Worm (Caenorhabditis elegans) whole organism, early embryonic: ENCODE measurements around the gene F16F9.1.
"Not testable (repeated sequence)": the region's sequence is repeated elsewhere in the genome, so short reads cannot be mapped to it uniquely, and the experiment has no call there.

Experiments
- B0310.2 ChIP-seq: sonication (generic microtip); optimal IDR thresholded peaks from 2 replicates; lab custom pipeline; 2016; ENCODE audit warnings: mild to moderate bottlenecking, missing genetic modification characterization, missing compliant biosample characterization
- F13C5.2 ChIP-seq: sonication (generic microtip); optimal IDR thresholded peaks from 2 replicates; lab custom pipeline; 2017; ENCODE audit warnings: mild to moderate bottlenecking, missing genetic modification characterization, inconsistent platforms, missing compliant biosample characterization
- aly-1 ChIP-seq: sonication (generic microtip); optimal IDR thresholded peaks from 2 replicates; lab custom pipeline; 2016; ENCODE audit warnings: missing genetic modification characterization, missing compliant biosample characterization
- ama-1 ChIP-seq: fragments of 150-350 bp; optimal IDR thresholded peaks from 2 replicates; lab custom pipeline; 2014
- ceh-13 ChIP-seq: fragments of 200-800 bp; sonication (Bioruptor generic); optimal IDR thresholded peaks from 2 replicates; lab custom pipeline; 2018; ENCODE audit warnings: mild to moderate bottlenecking, missing genetic modification characterization, missing compliant biosample characterization
- ceh-36 ChIP-seq: sonication (generic microtip); optimal IDR thresholded peaks from 2 replicates; lab custom pipeline; 2016; ENCODE audit warnings: missing genetic modification characterization, inconsistent platforms, missing compliant biosample characterization
- ets-7 ChIP-seq: sonication (generic microtip); optimal IDR thresholded peaks from 2 replicates; lab custom pipeline; 2016; ENCODE audit warnings: missing genotype, missing genetic modification characterization, missing compliant biosample characterization
- flt-1 ChIP-seq: fragments of 200-800 bp; sonication (Bioruptor generic); IDR thresholded peaks from 2 replicates; pipeline ENCODE4 v1.3.6; 2022; ENCODE audit warnings: missing genetic modification characterization, missing compliant biosample characterization
- hmbx-1 ChIP-seq: sonication (generic microtip); optimal IDR thresholded peaks from 2 replicates; lab custom pipeline; 2016; ENCODE audit warnings: mild to moderate bottlenecking, missing genetic modification characterization, missing compliant biosample characterization
- hmg-4 ChIP-seq: fragments of 200-800 bp; sonication (Bioruptor generic); optimal IDR thresholded peaks from 2 replicates; lab custom pipeline; 2018; ENCODE audit warnings: mild to moderate bottlenecking, missing genetic modification characterization, missing compliant biosample characterization
- hnd-1 ChIP-seq: sonication (generic microtip); optimal IDR thresholded peaks from 2 replicates; lab custom pipeline; 2016; ENCODE audit warnings: missing genetic modification characterization, missing compliant biosample characterization
- pes-1 ChIP-seq: fragments of 200-800 bp; sonication (Bioruptor generic); IDR thresholded peaks from 2 replicates; pipeline ENCODE4 v1.3.6; 2022; ENCODE audit warnings: missing genetic modification reagents, missing genetic modification characterization, missing compliant biosample characterization
- scrt-1 ChIP-seq: fragments of 200-800 bp; sonication (Bioruptor generic); IDR thresholded peaks from 2 replicates; pipeline ENCODE4 v1.3.6; 2022; ENCODE audit warnings: missing genetic modification characterization, missing compliant biosample characterization
- sea-1 ChIP-seq: fragments of 200-800 bp; sonication (Bioruptor generic); conservative IDR thresholded peaks from 2 replicates; pipeline ENCODE4 v1.3.6; 2022; ENCODE audit warnings: missing genetic modification characterization, missing compliant biosample characterization
- tbx-11 ChIP-seq: fragments of 200-800 bp; sonication (Bioruptor generic); IDR thresholded peaks from 2 replicates; pipeline ENCODE4 v1.3.6; 2022; ENCODE audit warnings: missing genetic modification characterization, missing compliant biosample characterization
- tbx-37 ChIP-seq: fragments of 200-800 bp; sonication (Bioruptor generic); conservative IDR thresholded peaks from 2 replicates; pipeline ENCODE4 v1.3.6; 2022; ENCODE audit warnings: missing genetic modification reagents, missing genetic modification characterization, missing compliant biosample characterization
- tra-4 ChIP-seq: sonication (generic microtip); optimal IDR thresholded peaks from 2 replicates; lab custom pipeline; 2017; ENCODE audit warnings: missing genetic modification characterization, missing compliant biosample characterization

Gene F16F9.1

DNA sequence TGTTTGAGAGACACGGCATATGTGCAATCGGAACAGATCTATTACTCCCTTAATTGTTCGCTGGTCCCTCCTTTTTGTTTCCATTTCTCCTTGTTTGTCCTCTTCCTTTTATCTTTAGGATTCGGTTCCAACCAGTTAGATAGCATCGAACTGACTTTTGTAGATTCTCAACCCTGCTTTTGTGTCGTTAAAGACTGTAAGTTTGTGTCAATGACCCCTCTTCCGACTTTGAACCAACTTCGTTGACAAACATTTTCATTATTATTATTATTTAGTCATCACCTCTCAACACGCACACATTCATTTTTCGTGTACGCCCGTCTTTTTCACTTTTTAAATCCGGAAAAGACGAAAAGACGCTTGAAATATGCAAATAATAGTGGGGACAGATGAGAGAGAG lies at the start of gene F16F9.1:
Gene F16F9.1 (plus strand): TSS at position 301 of the 400 bp plus-strand sequence.
- TF ChIP-seq flt-1 (no peak), ama-1 (lab: Kevin White, UChicago) (no peak), sea-1 (no peak), ceh-36 (tag; lab: Kevin White, UChicago) (no peak), hnd-1 (no peak), pes-1 (GFP tag; lab: Robert Waterston, UW) (no peak), ceh-13 (GFP tag; lab: Kevin White, UChicago) (no peak), F13C5.2 (tag; lab: Kevin White, UChicago) (no peak), scrt-1 (no peak), B0310.2 (tag; lab: Kevin White, UChicago) (no peak), aly-1 (tag; lab: Kevin White, UChicago) (no peak), ets-7 (no peak)

DNA sequence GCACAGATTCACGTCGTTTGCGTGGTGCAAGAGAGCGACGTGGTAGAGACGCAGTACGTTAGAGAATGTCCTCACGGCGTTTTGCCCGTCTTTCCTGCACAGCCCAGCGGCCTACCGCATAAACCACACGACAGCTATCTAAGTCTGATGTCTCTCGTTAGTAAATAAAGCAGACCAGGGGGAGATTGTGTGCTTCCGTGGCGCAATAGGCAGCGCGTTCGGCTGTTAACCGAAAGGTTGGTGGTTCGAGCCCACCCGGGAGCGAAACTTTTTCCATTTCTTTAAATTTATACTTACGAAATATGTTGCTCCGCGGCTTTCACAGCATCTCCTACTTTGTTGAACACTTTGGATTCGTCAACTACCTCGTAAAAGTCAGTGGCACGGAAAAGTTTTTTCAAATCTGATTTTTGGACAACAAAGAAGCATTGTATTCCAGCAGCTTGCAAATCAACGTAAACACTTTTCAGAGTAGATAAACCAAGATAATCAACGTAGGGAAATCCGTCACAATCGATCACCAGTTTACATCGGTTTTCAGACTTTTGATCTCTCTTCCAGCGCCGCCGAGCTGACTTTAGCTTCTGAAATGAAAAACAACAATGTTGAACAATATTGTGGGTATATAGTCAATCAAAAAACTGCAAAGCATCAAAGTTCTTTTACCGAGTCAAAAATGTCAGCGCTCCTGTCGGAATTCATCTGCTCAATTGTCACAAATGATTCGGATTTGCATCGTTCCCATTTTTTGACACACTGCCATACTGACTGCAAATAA lies 41.7 kb upstream of the F16F9.1 start:
- TF ChIP-seq tra-4 (tag; lab: Kevin White, UChicago) (peak; percentile 85), ceh-13 (GFP tag; lab: Kevin White, UChicago) (peak; percentile 90), F13C5.2 (tag; lab: Kevin White, UChicago) (peak; percentile 98), scrt-1 (peak; percentile 98), ama-1 (lab: Kevin White, UChicago) (no peak), aly-1 (tag; lab: Kevin White, UChicago) (peak; percentile 98), hmg-4 (GFP tag; lab: Kevin White, UChicago) (peak; percentile 99), hmbx-1 (peak; percentile 87), flt-1 (peak; percentile 97), pes-1 (GFP tag; lab: Robert Waterston, UW) (peak; percentile 97), ets-7 (peak; percentile 93), B0310.2 (tag; lab: Kevin White, UChicago) (peak; percentile 97), hnd-1 (peak; percentile 88), ceh-36 (tag; lab: Kevin White, UChicago) (peak; percentile 91), tbx-37 (GFP tag; lab: Robert Waterston, UW) (peak; percentile 97), sea-1 (peak; percentile 99), tbx-11 (GFP tag; lab: Robert Waterston, UW) (peak; percentile 96)

DNA sequence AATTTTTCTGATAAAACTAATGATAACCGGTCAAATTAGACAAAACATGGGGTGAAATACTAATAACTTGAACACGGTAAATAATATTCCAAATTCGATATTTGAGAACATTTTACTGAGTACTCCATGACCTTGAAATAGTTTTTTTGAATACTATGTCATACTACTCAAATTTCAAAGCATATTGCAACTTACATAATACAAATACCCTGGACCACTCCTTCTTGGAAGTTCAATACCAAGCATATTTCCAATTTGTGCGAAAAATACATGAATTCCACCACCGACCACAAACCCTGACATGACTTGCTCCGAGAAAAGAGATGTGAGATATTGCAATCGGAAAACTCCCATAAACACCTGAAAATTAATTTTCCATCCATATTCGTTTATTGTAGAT lies 39.4 kb upstream of the F16F9.1 start:
- TF ChIP-seq tra-4 (tag; lab: Kevin White, UChicago) (no peak), B0310.2 (tag; lab: Kevin White, UChicago) (no peak), pes-1 (GFP tag; lab: Robert Waterston, UW) (no peak), aly-1 (tag; lab: Kevin White, UChicago) (no peak), ceh-13 (GFP tag; lab: Kevin White, UChicago) (no peak), hmbx-1 (no peak), scrt-1 (no peak)

DNA sequence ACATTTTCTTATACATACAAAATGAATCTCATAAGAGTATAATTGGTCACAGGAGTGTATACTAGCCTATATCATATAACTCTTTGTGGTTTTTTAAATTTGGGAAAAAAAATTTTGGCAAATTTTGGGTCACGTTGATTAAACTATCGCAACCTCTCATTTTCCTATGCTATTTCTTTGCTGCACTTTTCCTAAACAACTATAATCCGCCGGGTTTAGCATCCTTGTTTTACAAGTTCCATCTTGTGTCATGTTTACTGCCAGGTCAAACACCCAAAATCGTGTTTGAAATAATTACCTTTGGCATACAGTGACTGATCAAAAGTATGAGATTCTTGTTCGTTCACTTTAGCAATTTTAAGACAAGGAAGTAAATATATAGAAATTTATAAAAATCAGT lies 37.9 kb upstream of the F16F9.1 start, which contains the start of gene sulp-3:
Gene sulp-3 (minus strand): TSS at position 101 of the 400 bp plus-strand sequence.
- TF ChIP-seq hmg-4 (GFP tag; lab: Kevin White, UChicago) (no peak), tbx-11 (GFP tag; lab: Robert Waterston, UW) (no peak), F13C5.2 (tag; lab: Kevin White, UChicago) (no peak)

DNA sequence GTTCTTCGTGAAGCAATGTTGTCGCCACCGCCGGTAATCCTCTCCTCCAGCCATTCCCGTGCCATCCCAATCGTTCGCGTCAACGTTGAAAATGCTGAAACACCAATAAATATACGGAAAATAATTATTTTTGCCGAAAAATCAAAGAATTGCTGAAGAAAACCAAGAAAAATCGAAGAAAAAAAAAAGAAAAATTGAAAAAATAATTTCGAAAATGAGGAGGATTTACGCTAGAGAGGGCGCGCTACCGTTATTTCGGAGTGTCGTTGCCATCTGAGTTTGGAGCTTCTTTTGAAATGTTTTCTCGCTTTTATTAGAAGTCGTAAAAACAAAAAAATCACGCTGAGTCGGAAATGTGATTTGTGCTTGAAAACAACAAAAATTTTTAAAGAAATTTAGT lies 35.5 kb upstream of the F16F9.1 start, which contains the start of gene F08F1.9:
Gene F08F1.9 (minus strand): TSS at position 101 of the 400 bp plus-strand sequence.
- TF ChIP-seq tbx-11 (GFP tag; lab: Robert Waterston, UW); tra-4 (tag; lab: Kevin White, UChicago); ama-1 (lab: Kevin White, UChicago): not testable (repeated sequence)

DNA sequence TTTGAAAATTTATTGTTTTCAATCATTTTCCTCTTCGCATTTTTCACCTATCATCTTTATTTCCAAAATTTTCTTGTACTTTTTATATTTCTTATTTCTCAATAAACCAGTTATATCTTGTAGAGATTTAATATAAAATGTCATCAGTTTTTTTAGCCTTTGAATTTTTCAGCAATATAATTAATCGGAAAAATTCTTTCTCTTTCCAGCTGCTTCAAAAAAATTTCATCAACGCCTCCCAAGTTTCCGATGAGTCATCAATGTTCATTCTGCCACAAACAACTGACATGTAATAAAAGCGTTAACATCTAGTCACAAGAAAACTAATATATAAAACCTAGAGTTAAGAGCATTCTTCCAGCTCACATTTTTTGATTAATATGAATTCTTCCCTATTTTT lies 33.1 kb upstream of the F16F9.1 start, which contains the start of gene F08F1.4:
Gene F08F1.4 (plus strand): TSS at position 301 of the 400 bp plus-strand sequence.
- no peak for TF ChIP-seq tra-4 (tag; lab: Kevin White, UChicago)
- no peak for TF ChIP-seq flt-1
- no peak for TF ChIP-seq tbx-11 (GFP tag; lab: Robert Waterston, UW)
- TF ChIP-seq hmbx-1, result no peak
- TF ChIP-seq sea-1, result no peak
- no peak for TF ChIP-seq ceh-36 (tag; lab: Kevin White, UChicago)
- TF ChIP-seq hmg-4 (GFP tag; lab: Kevin White, UChicago), result no peak
- TF ChIP-seq scrt-1, result no peak
- TF ChIP-seq aly-1 (tag; lab: Kevin White, UChicago), result no peak
- no peak for TF ChIP-seq hnd-1
- no peak for TF ChIP-seq F13C5.2 (tag; lab: Kevin White, UChicago)
- no peak for TF ChIP-seq pes-1 (GFP tag; lab: Robert Waterston, UW)
- no peak for TF ChIP-seq ets-7
- no peak for TF ChIP-seq B0310.2 (tag; lab: Kevin White, UChicago)
- no peak for TF ChIP-seq ceh-13 (GFP tag; lab: Kevin White, UChicago)
- TF ChIP-seq tbx-37 (GFP tag; lab: Robert Waterston, UW), result no peak

DNA sequence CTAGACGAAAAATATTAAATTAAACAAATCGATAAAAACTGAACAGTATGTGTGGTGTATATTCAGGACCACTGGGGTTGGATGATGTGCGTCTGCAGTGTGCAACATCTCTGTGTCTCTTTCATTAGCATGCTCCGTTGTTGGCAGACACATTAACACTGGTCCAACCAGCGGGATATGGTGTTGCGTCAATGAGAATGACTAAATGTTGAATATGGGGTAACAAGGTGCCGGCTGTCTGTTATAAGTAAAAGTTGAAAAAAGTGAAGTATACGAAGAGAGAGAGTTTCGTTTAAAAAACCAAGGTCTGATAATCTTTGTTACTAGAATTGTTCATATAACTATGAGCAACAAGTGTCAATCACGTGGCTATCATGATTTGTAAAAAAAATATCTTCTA lies 29.4 kb upstream of the F16F9.1 start, which contains the start of gene ced-8:
Gene ced-8 (minus strand): TSS at position 101 of the 400 bp plus-strand sequence.
- no peak for TF ChIP-seq aly-1 (tag; lab: Kevin White, UChicago)
- TF ChIP-seq scrt-1, result no peak
- TF ChIP-seq pes-1 (GFP tag; lab: Robert Waterston, UW), result no peak
- TF ChIP-seq B0310.2 (tag; lab: Kevin White, UChicago), result no peak
- TF ChIP-seq tbx-37 (GFP tag; lab: Robert Waterston, UW), result no peak
- no peak for TF ChIP-seq hnd-1
- no peak for TF ChIP-seq F13C5.2 (tag; lab: Kevin White, UChicago)
- TF ChIP-seq tra-4 (tag; lab: Kevin White, UChicago), result no peak
- no peak for TF ChIP-seq flt-1
- no peak for TF ChIP-seq hmbx-1
- TF ChIP-seq ets-7, result no peak
- TF ChIP-seq tbx-11 (GFP tag; lab: Robert Waterston, UW), result no peak
- no peak for TF ChIP-seq hmg-4 (GFP tag; lab: Kevin White, UChicago)
- TF ChIP-seq ceh-36 (tag; lab: Kevin White, UChicago), result no peak
- no peak for TF ChIP-seq ama-1 (lab: Kevin White, UChicago)
